Worm (Caenorhabditis elegans) whole organism, L1 larva: ENCODE data around the gene Y62F5A.9.

Experiments used
- C04F5.9 ChIP-seq: sonication (generic microtip); optimal IDR thresholded peaks from 2 replicates; lab custom pipeline; 2016; ENCODE audit warnings: missing genetic modification characterization, missing compliant biosample characterization
- Y116A8C.19 ChIP-seq: sonication (generic microtip); optimal IDR thresholded peaks from 2 replicates; lab custom pipeline; 2016; ENCODE audit warnings: missing compliant biosample characterization, missing genetic modification characterization, borderline replicate concordance
- aly-2 ChIP-seq: fragments of 150-350 bp; optimal IDR thresholded peaks from 2 replicates; lab custom pipeline; 2014; ENCODE audit warnings: missing biosample characterization, missing genetic modification characterization
- ama-1 ChIP-seq: fragments of 150-350 bp; optimal IDR thresholded peaks from 2 replicates; lab custom pipeline; 2014
- blmp-1 ChIP-seq: fragments of 150-350 bp; optimal IDR thresholded peaks from 2 replicates; lab custom pipeline; 2014; ENCODE audit warnings: missing biosample characterization, missing genetic modification characterization
- ceh-63 ChIP-seq: fragments of 200-800 bp; sonication (Bioruptor generic); optimal IDR thresholded peaks from 2 replicates; lab custom pipeline; 2018; ENCODE audit warnings: mild to moderate bottlenecking, missing genetic modification characterization, missing compliant biosample characterization
- ceh-8 ChIP-seq: fragments of 200-800 bp; sonication (Bioruptor generic); optimal IDR thresholded peaks from 2 replicates; lab custom pipeline; 2018; ENCODE audit warnings: mild to moderate bottlenecking, missing genetic modification characterization, moderate library complexity, missing compliant biosample characterization
- ceh-82 ChIP-seq, 3 experiments: fragments of 150-350 bp in 1 of 3; sonication (generic microtip) in 2 of 3; optimal IDR thresholded peaks; 2 replicates each; lab custom pipeline; 2014 to 2017; ENCODE audit warnings: missing biosample characterization in 3 of 3, missing genetic modification characterization in 3 of 3
- ces-1 ChIP-seq: fragments of 150-350 bp; optimal IDR thresholded peaks from 2 replicates; lab custom pipeline; 2014; ENCODE audit warnings: missing biosample characterization, missing genetic modification reagents, missing genetic modification characterization
- dsc-1 ChIP-seq: sonication (generic microtip); optimal IDR thresholded peaks from 2 replicates; lab custom pipeline; 2016; ENCODE audit warnings: mild to moderate bottlenecking, missing genetic modification characterization, missing compliant biosample characterization
- efl-1 ChIP-seq, 4 experiments: fragments of 150-350 bp; optimal IDR thresholded peaks in 3 of 4; peaks in 1 of 4; 1 replicate in 1 of 4; 2 replicates in 3 of 4; lab custom pipeline; 2014; ENCODE audit warnings: missing biosample characterization in 2 of 4, missing genetic modification characterization in 2 of 4, missing genetic modification reagents in 2 of 4
- egl-13 ChIP-seq: sonication (generic microtip); optimal IDR thresholded peaks from 2 replicates; lab custom pipeline; 2016; ENCODE audit warnings: missing genotype, missing genetic modification reagents, missing genetic modification characterization, missing compliant biosample characterization
- egl-27 ChIP-seq, 2 experiments: fragments of 150-350 bp in 1 of 2; sonication (generic microtip); optimal IDR thresholded peaks; 3 replicates each; lab custom pipeline; 2017 to 2018; ENCODE audit warnings: missing biosample characterization in 2 of 2, missing genetic modification characterization in 2 of 2, missing genetic modification reagents in 2 of 2
- elt-3 ChIP-seq, 6 experiments: fragments of 150-350 bp in 1 of 6; sonication (generic microtip); optimal IDR thresholded peaks; 2 replicates each; lab custom pipeline; 2017 to 2018; ENCODE audit warnings: missing biosample characterization in 6 of 6, missing genetic modification characterization in 6 of 6, inconsistent platforms in 1 of 6
- fkh-10 ChIP-seq: sonication (generic microtip); optimal IDR thresholded peaks from 2 replicates; lab custom pipeline; 2017; ENCODE audit warnings: missing biosample characterization, missing genetic modification reagents, missing genetic modification characterization
- fkh-8 ChIP-seq: sonication (generic microtip); optimal IDR thresholded peaks from 2 replicates; lab custom pipeline; 2016; ENCODE audit warnings: mild to moderate bottlenecking, missing genetic modification characterization, missing compliant biosample characterization
- grh-1 ChIP-seq: fragments of 200-800 bp; sonication (Bioruptor generic); IDR thresholded peaks from 2 replicates; pipeline ENCODE4 v1.3.6; 2022; ENCODE audit warnings: missing genetic modification reagents, missing genetic modification characterization, missing compliant biosample characterization
- jun-1 ChIP-seq: fragments of 150-350 bp; optimal IDR thresholded peaks from 2 replicates; lab custom pipeline; 2014; ENCODE audit warnings: missing biosample characterization, missing genetic modification reagents, missing genetic modification characterization
- lin-13 ChIP-seq: fragments of 150-350 bp; optimal IDR thresholded peaks from 2 replicates; lab custom pipeline; 2014; ENCODE audit warnings: missing biosample characterization, missing genetic modification reagents, missing genetic modification characterization
- lin-14 ChIP-seq: fragments of 200-800 bp; sonication (Bioruptor generic); optimal IDR thresholded peaks from 2 replicates; lab custom pipeline; 2018; ENCODE audit warnings: mild to moderate bottlenecking, missing genetic modification characterization, moderate library complexity, missing compliant biosample characterization
- lin-39 ChIP-seq: fragments of 150-350 bp; optimal IDR thresholded peaks from 2 replicates; lab custom pipeline; 2014; ENCODE audit warnings: missing biosample characterization, missing genetic modification reagents, missing genetic modification characterization
- lir-3 ChIP-seq: sonication (generic microtip); optimal IDR thresholded peaks from 2 replicates; lab custom pipeline; 2016; ENCODE audit warnings: mild to moderate bottlenecking, missing genetic modification characterization, moderate library complexity, missing compliant biosample characterization; ENCODE audit not compliant: poor library complexity
- lsy-2 ChIP-seq, 2 experiments: fragments of 150-350 bp; optimal IDR thresholded peaks; 2 replicates each; lab custom pipeline; 2014; ENCODE audit warnings: missing biosample characterization in 2 of 2, missing genetic modification characterization in 2 of 2
- mef-2 ChIP-seq: fragments of 150-350 bp; optimal IDR thresholded peaks from 2 replicates; lab custom pipeline; 2014; ENCODE audit warnings: missing biosample characterization, missing genetic modification characterization
- mep-1 ChIP-seq: fragments of 150-350 bp; optimal IDR thresholded peaks from 2 replicates; lab custom pipeline; 2014; ENCODE audit warnings: missing biosample characterization, missing genetic modification characterization
- nhr-12 ChIP-seq: sonication (generic microtip); optimal IDR thresholded peaks from 2 replicates; lab custom pipeline; 2017; ENCODE audit warnings: missing biosample characterization, missing genetic modification characterization
- nhr-19 ChIP-seq: fragments of 200-800 bp; sonication (Bioruptor generic); conservative IDR thresholded peaks from 2 replicates; pipeline ENCODE4 v1.3.6; 2022; ENCODE audit warnings: missing genetic modification characterization, missing compliant biosample characterization
- nhr-20 ChIP-seq: sonication (generic microtip); optimal IDR thresholded peaks from 2 replicates; lab custom pipeline; 2016; ENCODE audit warnings: mild to moderate bottlenecking, missing genetic modification characterization, missing compliant biosample characterization
- nhr-28 ChIP-seq: fragments of 150-350 bp; optimal IDR thresholded peaks from 2 replicates; lab custom pipeline; 2014; ENCODE audit warnings: missing biosample characterization, missing genetic modification characterization
- nhr-47 ChIP-seq: sonication (generic microtip); optimal IDR thresholded peaks from 2 replicates; lab custom pipeline; 2016; ENCODE audit warnings: mild to moderate bottlenecking, missing genetic modification characterization, moderate library complexity, missing compliant biosample characterization
- nhr-71 ChIP-seq: sonication (generic microtip); optimal IDR thresholded peaks from 2 replicates; lab custom pipeline; 2016; ENCODE audit warnings: mild to moderate bottlenecking, missing genetic modification characterization, moderate library complexity, missing compliant biosample characterization
- nhr-76 ChIP-seq: sonication (generic microtip); optimal IDR thresholded peaks from 2 replicates; lab custom pipeline; 2017; ENCODE audit warnings: missing biosample characterization, missing genetic modification characterization
- nhr-84 ChIP-seq: sonication (generic microtip); optimal IDR thresholded peaks from 2 replicates; lab custom pipeline; 2017; ENCODE audit warnings: missing biosample characterization, missing genetic modification characterization
- pax-3 ChIP-seq: fragments of 200-800 bp; sonication (Bioruptor generic); optimal IDR thresholded peaks from 2 replicates; lab custom pipeline; 2018; ENCODE audit warnings: mild to moderate bottlenecking, missing genetic modification characterization, moderate library complexity, missing compliant biosample characterization
- rnt-1 ChIP-seq: sonication (generic microtip); optimal IDR thresholded peaks from 2 replicates; lab custom pipeline; 2016; ENCODE audit warnings: mild to moderate bottlenecking, missing genetic modification characterization, moderate library complexity, missing compliant biosample characterization
- skn-1 ChIP-seq: fragments of 150-350 bp; optimal IDR thresholded peaks from 2 replicates; lab custom pipeline; 2014; ENCODE audit warnings: missing biosample characterization, missing genetic modification characterization
- sptf-1 ChIP-seq: fragments of 150-350 bp; optimal IDR thresholded peaks from 2 replicates; lab custom pipeline; 2014; ENCODE audit warnings: missing biosample characterization, missing genetic modification characterization
- swsn-7 ChIP-seq: sonication (generic microtip); optimal IDR thresholded peaks from 2 replicates; lab custom pipeline; 2016; ENCODE audit warnings: missing genetic modification characterization, missing compliant biosample characterization
- tbx-2 ChIP-seq: sonication (generic microtip); optimal IDR thresholded peaks from 2 replicates; lab custom pipeline; 2016; ENCODE audit warnings: missing genetic modification characterization, missing compliant biosample characterization
- tlp-1 ChIP-seq: fragments of 150-350 bp; optimal IDR thresholded peaks from 2 replicates; lab custom pipeline; 2014; ENCODE audit warnings: missing biosample characterization, missing genetic modification characterization
- unc-30 ChIP-seq: sonication (generic microtip); optimal IDR thresholded peaks from 2 replicates; lab custom pipeline; 2017; ENCODE audit warnings: missing biosample characterization, missing genetic modification characterization
- unc-86 ChIP-seq: sonication (generic microtip); optimal IDR thresholded peaks from 2 replicates; lab custom pipeline; 2016; ENCODE audit warnings: missing genetic modification characterization, missing compliant biosample characterization
- xbp-1 ChIP-seq: sonication (generic microtip); optimal IDR thresholded peaks from 2 replicates; lab custom pipeline; 2016; ENCODE audit warnings: missing genetic modification characterization, missing compliant biosample characterization

Y62F5A.9 gene

ce11 chrII:11501956-11502355 is 36.7 kb downstream of the Y62F5A.9 start:
- TF ChIP-seq elt-3 (tag; optimal IDR thresholded peaks at IDR 0.05; lab: Kevin White, UChicago): peak; percentile 28 to 96 (median 84)
- TF ChIP-seq blmp-1 (tag; lab: Kevin White, UChicago): peak; percentile 100
- no peak for TF ChIP-seq mep-1
- TF ChIP-seq aly-2 (tag; lab: Kevin White, UChicago): no peak
- no peak for TF ChIP-seq nhr-76 (tag; lab: Kevin White, UChicago)
- peak; percentile 7 for TF ChIP-seq nhr-20 (tag; lab: Kevin White, UChicago)

ce11 chrII:11500198-11500597 is 38.4 kb downstream of the Y62F5A.9 start, which contains the start of gene B0334.20:
TSS of gene B0334.20 (minus strand) at chrII:11500459.
- TF ChIP-seq nhr-47 (tag; lab: Kevin White, UChicago) (no peak), nhr-28 (tag; lab: Kevin White, UChicago) (no peak), Y116A8C.19 (tag; lab: Kevin White, UChicago) (no peak), mep-1 (no peak), sptf-1 (tag; lab: Kevin White, UChicago) (no peak), fkh-8 (no peak), unc-86 (no peak), tlp-1 (no peak), C04F5.9 (no peak), pax-3 (tag; lab: Kevin White, UChicago) (no peak), mef-2 (tag; lab: Kevin White, UChicago) (no peak), ceh-8 (GFP tag; lab: Kevin White, UChicago) (no peak), lir-3 (tag; lab: Kevin White, UChicago) (no peak), xbp-1 (tag; lab: Kevin White, UChicago) (no peak), grh-1 (GFP tag; lab: Robert Waterston, UW) (no peak), ama-1 (no peak), unc-30 (no peak), dsc-1 (tag; lab: Kevin White, UChicago) (no peak), egl-13 (tag; lab: Kevin White, UChicago) (no peak)
- TF ChIP-seq, all 84 proteins: peak for 0

- no peak for TF ChIP-seq ceh-63 (GFP tag; lab: Kevin White, UChicago)
- no peak for TF ChIP-seq lin-13
- no peak for TF ChIP-seq dsc-1 (tag; lab: Kevin White, UChicago)
- no peak for TF ChIP-seq egl-27 (tag; optimal IDR thresholded peaks at IDR 0.05; lab: Kevin White, UChicago)
- TF ChIP-seq fkh-10 (GFP tag; lab: Kevin White, UChicago): no peak
- TF ChIP-seq skn-1 (tag; lab: Kevin White, UChicago): no peak
- TF ChIP-seq ceh-82 (tag; optimal IDR thresholded peaks at IDR 0.05; lab: Kevin White, UChicago): no peak
- TF ChIP-seq swsn-7 (tag; lab: Kevin White, UChicago): no peak
- TF ChIP-seq lsy-2 (tag; optimal IDR thresholded peaks at IDR 0.05; lab: Kevin White, UChicago): no peak
- TF ChIP-seq, all 84 proteins: peak for 0
Measured at ce11 chrII:11497365-11497764, 41.3 kb downstream of the Y62F5A.9 start, which contains the start of gene B0334.5. TSS of gene B0334.5 (plus strand) at chrII:11497665.

ce11 chrII:11496767-11497166 is 41.9 kb downstream of the Y62F5A.9 start, which contains the start of gene emc-5:
TSS of gene emc-5 (plus strand) at chrII:11496780.
- TF ChIP-seq nhr-47 (tag; lab: Kevin White, UChicago): no peak
- peak; percentile 73 for TF ChIP-seq lin-39 (tag; lab: Kevin White, UChicago)
- peak; percentile 75 for TF ChIP-seq rnt-1 (tag; lab: Kevin White, UChicago)
- TF ChIP-seq nhr-84 (tag; lab: Kevin White, UChicago): no peak
- peak; percentile 31 for TF ChIP-seq nhr-19 (GFP tag; lab: Robert Waterston, UW)
- no peak for TF ChIP-seq tbx-2 (tag; lab: Kevin White, UChicago)
- TF ChIP-seq lin-14 (GFP tag; lab: Kevin White, UChicago): peak; percentile 45
- no peak for TF ChIP-seq elt-3 (tag; optimal IDR thresholded peaks at IDR 0.05; lab: Kevin White, UChicago)
- no peak for TF ChIP-seq xbp-1 (tag; lab: Kevin White, UChicago)
- TF ChIP-seq lir-3 (tag; lab: Kevin White, UChicago): peak; percentile 14
- peak in 1 of 2 experiments; percentile 42 for TF ChIP-seq lsy-2 (tag; optimal IDR thresholded peaks at IDR 0.05; lab: Kevin White, UChicago)
- peak; percentile 3 to 15 for TF ChIP-seq efl-1 (optimal IDR thresholded peaks at IDR 0.05; lab: Kevin White, UChicago)
- no peak for TF ChIP-seq efl-1 (GFP tag; optimal IDR thresholded peaks at IDR 0.05 in 1 of 2; lab: Kevin White, UChicago)
- no peak for TF ChIP-seq ces-1 (GFP tag; lab: Kevin White, UChicago)
- TF ChIP-seq nhr-12 (tag; lab: Kevin White, UChicago): no peak
- TF ChIP-seq nhr-71 (tag; lab: Kevin White, UChicago): peak; percentile 47
- TF ChIP-seq jun-1: no peak
- TF ChIP-seq, all 84 proteins: peak for 8
